Fruit fly (Drosophila melanogaster) whole organism, embryonic: ENCODE results near the gene Rpp30.
A peak's percentile ranks its signal among the peaks of the same experiment; 100 is the strongest.

Experiments used
- CG10147 ChIP-seq: fragments of 200-800 bp; sonication (Bioruptor generic); optimal IDR thresholded peaks from 2 replicates; lab custom pipeline; 2019; ENCODE audit warnings: missing biosample characterization, mild to moderate bottlenecking, missing genetic modification characterization, moderate library complexity
- CG10267 ChIP-seq: fragments of 200-800 bp; sonication (Bioruptor generic); optimal IDR thresholded peaks from 2 replicates; lab custom pipeline; 2018; ENCODE audit warnings: missing biosample characterization, mild to moderate bottlenecking, missing genetic modification characterization, moderate library complexity
- CG12219 ChIP-seq: fragments of 200-800 bp; sonication (Bioruptor generic); optimal IDR thresholded peaks from 3 replicates; lab custom pipeline; 2018; ENCODE audit warnings: missing biosample characterization, mild to moderate bottlenecking, missing genetic modification characterization
- CG1647 ChIP-seq: fragments of 200-800 bp; sonication (Bioruptor generic); optimal IDR thresholded peaks from 3 replicates; lab custom pipeline; 2016; ENCODE audit warnings: missing biosample characterization, missing genetic modification characterization
- CG2202 ChIP-seq: fragments of 200-800 bp; sonication (Bioruptor generic); optimal IDR thresholded peaks from 2 replicates; lab custom pipeline; 2018; ENCODE audit warnings: missing biosample characterization, mild to moderate bottlenecking, missing genetic modification characterization
- CG30403 ChIP-seq: fragments of 200-800 bp; sonication (Bioruptor generic); optimal IDR thresholded peaks from 3 replicates; lab custom pipeline; 2016; ENCODE audit warnings: missing biosample characterization, missing genetic modification characterization
- CG30431 ChIP-seq: fragments of 200-800 bp; sonication (Bioruptor generic); optimal IDR thresholded peaks from 2 replicates; lab custom pipeline; 2017; ENCODE audit warnings: missing biosample characterization, missing genetic modification characterization
- CG32772 ChIP-seq: fragments of 200-800 bp; sonication (Bioruptor generic); IDR thresholded peaks from 2 replicates; pipeline ENCODE4 v1.3.6; 2022; ENCODE audit warnings: missing biosample characterization, missing genetic modification characterization
- CG7372 ChIP-seq: fragments of 200-800 bp; sonication (Bioruptor generic); IDR thresholded peaks from 2 replicates; pipeline ENCODE4 v1.3.6; 2022; ENCODE audit warnings: missing biosample characterization, missing genetic modification characterization
- CG8290 ChIP-seq, 3 experiments: fragments of 200-800 bp; sonication (Bioruptor generic); optimal IDR thresholded peaks; 2 replicates each; lab custom pipeline; 2016 to 2019; ENCODE audit warnings: missing biosample characterization in 3 of 3, missing genetic modification characterization in 3 of 3, mild to moderate bottlenecking in 2 of 3, moderate library complexity in 1 of 3
- CG8388 ChIP-seq: fragments of 200-800 bp; sonication (Bioruptor generic); optimal IDR thresholded peaks from 2 replicates; lab custom pipeline; 2019; ENCODE audit warnings: missing biosample characterization, mild to moderate bottlenecking, missing genetic modification characterization, moderate library complexity
- CG8924 ChIP-seq: fragments of 200-800 bp; optimal IDR thresholded peaks from 3 replicates; lab custom pipeline; 2019; ENCODE audit warnings: missing biosample characterization, mild to moderate bottlenecking, missing genetic modification characterization, moderate library complexity
- CG9932 ChIP-seq: fragments of 200-800 bp; sonication (Bioruptor generic); IDR thresholded peaks from 2 replicates; pipeline ENCODE4 v1.3.6; 2022; ENCODE audit warnings: missing biosample characterization, missing genetic modification characterization
- Chrac-16 ChIP-seq: fragments of 200-800 bp; sonication (Bioruptor generic); optimal IDR thresholded peaks from 3 replicates; lab custom pipeline; 2016; ENCODE audit warnings: missing biosample characterization, missing genetic modification characterization
- Gsc ChIP-seq: fragments of 200-800 bp; sonication (Bioruptor generic); IDR thresholded peaks from 2 replicates; pipeline ENCODE4 v1.3.6; 2022; ENCODE audit warnings: missing biosample characterization, missing genetic modification characterization
- H2.0 ChIP-seq: fragments of 200-800 bp; sonication (Bioruptor generic); IDR thresholded peaks from 2 replicates; pipeline ENCODE4 v1.3.6; 2022; ENCODE audit warnings: missing biosample characterization, missing genetic modification characterization
- HmgD ChIP-seq: fragments of 200-800 bp; sonication (Bioruptor generic); optimal IDR thresholded peaks from 3 replicates; lab custom pipeline; 2016; ENCODE audit warnings: missing biosample characterization, missing genetic modification characterization
- MBD-R2 ChIP-seq: fragments of 200-800 bp; sonication (Bioruptor generic); IDR thresholded peaks from 2 replicates; pipeline ENCODE4 v1.3.6; 2022; ENCODE audit warnings: missing biosample characterization, missing genetic modification characterization
- MTF-1 ChIP-seq: fragments of 200-800 bp; sonication (Bioruptor generic); optimal IDR thresholded peaks from 2 replicates; lab custom pipeline; 2018; ENCODE audit warnings: missing biosample characterization, mild to moderate bottlenecking, missing genetic modification characterization, borderline replicate concordance
- Mrtf ChIP-seq: fragments of 200-800 bp; sonication (Bioruptor generic); IDR thresholded peaks from 3 replicates; pipeline ENCODE4 v1.3.6; 2022; ENCODE audit warnings: missing biosample characterization, missing genetic modification characterization
- NC2α ChIP-seq: fragments of 200-800 bp; sonication (Bioruptor generic); optimal IDR thresholded peaks from 2 replicates; lab custom pipeline; 2016; ENCODE audit warnings: missing biosample characterization, missing genetic modification characterization
- Oli ChIP-seq: fragments of 200-800 bp; sonication (Bioruptor generic); optimal IDR thresholded peaks from 2 replicates; lab custom pipeline; 2018; ENCODE audit warnings: missing biosample characterization, mild to moderate bottlenecking, missing genetic modification characterization, moderate library complexity
- Scr ChIP-seq: fragments of 200-800 bp; sonication (Bioruptor generic); IDR thresholded peaks from 2 replicates; pipeline ENCODE4 v1.3.6; 2022; ENCODE audit warnings: missing biosample characterization, missing genetic modification characterization; ENCODE audit not compliant: partially characterized antibody
- Sox102F ChIP-seq: fragments of 200-800 bp; sonication (Bioruptor generic); optimal IDR thresholded peaks from 2 replicates; lab custom pipeline; 2018; ENCODE audit warnings: missing biosample characterization, mild to moderate bottlenecking, missing genetic modification characterization, moderate library complexity
- Tbp ChIP-seq: fragments of >200 bp; optimal IDR thresholded peaks from 2 replicates; lab custom pipeline; 2018; ENCODE audit warnings: missing biosample characterization, missing genetic modification characterization
- ap ChIP-seq: fragments of 200-800 bp; sonication (Bioruptor generic); IDR thresholded peaks from 2 replicates; pipeline ENCODE4 v1.3.6; 2022; ENCODE audit warnings: missing biosample characterization, missing genetic modification characterization
- bbx ChIP-seq: fragments of 200-800 bp; sonication (Bioruptor generic); IDR thresholded peaks from 2 replicates; pipeline ENCODE4 v1.3.6; 2022; ENCODE audit warnings: missing biosample characterization, missing genetic modification characterization; ENCODE audit not compliant: partially characterized antibody
- ci ChIP-seq: fragments of 200-800 bp; sonication (Bioruptor generic); IDR thresholded peaks from 3 replicates; pipeline ENCODE4 v1.3.6; 2022; ENCODE audit warnings: missing biosample characterization, missing genetic modification characterization
- crol ChIP-seq: fragments of 200-800 bp; sonication (Bioruptor generic); IDR thresholded peaks from 2 replicates; pipeline ENCODE4 v1.3.6; 2022; ENCODE audit warnings: missing biosample characterization, missing genetic modification characterization
- dati ChIP-seq: fragments of 200-800 bp; sonication (Bioruptor generic); IDR thresholded peaks from 2 replicates; pipeline ENCODE4 v1.3.6; 2022; ENCODE audit warnings: missing biosample characterization, missing genetic modification characterization
- dpn ChIP-seq, 2 experiments: fragments of 200-800 bp; sonication (Bioruptor generic); optimal IDR thresholded peaks; 3 replicates each; lab custom pipeline; 2016; ENCODE audit warnings: missing biosample characterization in 2 of 2, missing genetic modification characterization in 2 of 2
- dysf ChIP-seq: fragments of 200-800 bp; sonication (Bioruptor generic); IDR thresholded peaks from 3 replicates; pipeline ENCODE4 v1.3.6; 2022; ENCODE audit warnings: missing biosample characterization, missing genetic modification characterization
- fu2 ChIP-seq: fragments of 200-800 bp; sonication (Bioruptor generic); optimal IDR thresholded peaks from 2 replicates; lab custom pipeline; 2016; ENCODE audit warnings: missing biosample characterization, missing genetic modification characterization
- ham ChIP-seq: fragments of 200-800 bp; sonication (Bioruptor generic); IDR thresholded peaks from 2 replicates; pipeline ENCODE4 v1.3.6; 2022; ENCODE audit warnings: missing biosample characterization, missing genetic modification characterization
- lab ChIP-seq: fragments of 200-800 bp; sonication (Bioruptor generic); optimal IDR thresholded peaks from 3 replicates; lab custom pipeline; 2017; ENCODE audit warnings: missing biosample characterization, missing genetic modification characterization, mild to moderate bottlenecking, moderate library complexity, missing genetic modification reagents
- lbe ChIP-seq: fragments of 200-800 bp; sonication (Bioruptor generic); optimal IDR thresholded peaks from 2 replicates; lab custom pipeline; 2016; ENCODE audit warnings: missing biosample characterization, mild to moderate bottlenecking, missing genetic modification characterization
- oc ChIP-seq: fragments of 200-800 bp; sonication (Bioruptor generic); optimal IDR thresholded peaks from 2 replicates; lab custom pipeline; 2018; ENCODE audit warnings: missing biosample characterization, mild to moderate bottlenecking, missing genetic modification characterization, moderate library complexity
- otp ChIP-seq: fragments of 200-800 bp; sonication (Bioruptor generic); IDR thresholded peaks from 3 replicates; pipeline ENCODE4, ENCODE4 v1.3.6; 2022; ENCODE audit warnings: missing biosample characterization, missing genetic modification characterization
- pho ChIP-seq: fragments of 200-800 bp; sonication (Bioruptor generic); optimal IDR thresholded peaks from 2 replicates; lab custom pipeline; 2016; ENCODE audit warnings: missing biosample characterization, missing genetic modification characterization
- phol ChIP-seq: fragments of 200-800 bp; sonication (Bioruptor generic); optimal IDR thresholded peaks from 3 replicates; lab custom pipeline; 2018; ENCODE audit warnings: missing biosample characterization, mild to moderate bottlenecking, missing genetic modification characterization, moderate library complexity
- run ChIP-seq: fragments of 200-800 bp; sonication (Bioruptor generic); optimal IDR thresholded peaks from 3 replicates; lab custom pipeline; 2018; ENCODE audit warnings: missing biosample characterization, mild to moderate bottlenecking, missing genetic modification characterization
- schlank ChIP-seq: fragments of 200-800 bp; sonication (Bioruptor generic); optimal IDR thresholded peaks from 2 replicates; lab custom pipeline; 2018; ENCODE audit warnings: missing biosample characterization, mild to moderate bottlenecking, missing genetic modification characterization
- sima ChIP-seq: fragments of 200-800 bp; sonication (Bioruptor generic); optimal IDR thresholded peaks from 2 replicates; lab custom pipeline; 2016; ENCODE audit warnings: missing biosample characterization, missing genetic modification characterization
- sisA ChIP-seq: fragments of 200-800 bp; sonication (Bioruptor generic); IDR thresholded peaks from 2 replicates; pipeline ENCODE4 v1.3.6; 2022; ENCODE audit warnings: missing biosample characterization, missing genetic modification characterization
- sob ChIP-seq: fragments of 200-800 bp; sonication (Bioruptor generic); IDR thresholded peaks from 2 replicates; pipeline ENCODE4 v1.3.6; 2022; ENCODE audit warnings: missing biosample characterization, missing genetic modification characterization
- ssp ChIP-seq: fragments of 200-800 bp; sonication (Bioruptor generic); IDR thresholded peaks from 2 replicates; pipeline ENCODE4 v1.3.6; 2022; ENCODE audit warnings: missing biosample characterization, missing genetic modification characterization
- tll ChIP-seq, 2 experiments: fragments of 200-800 bp in 1 of 2; fragments of >200 bp in 1 of 2; sonication (Bioruptor generic) in 1 of 2; optimal IDR thresholded peaks; 2 replicates each; lab custom pipeline; 2017 to 2019; ENCODE audit warnings: missing biosample characterization in 2 of 2, missing genetic modification characterization in 2 of 2, mild to moderate bottlenecking in 1 of 2, moderate library complexity in 1 of 2
- tx ChIP-seq: fragments of 200-800 bp; sonication (Bioruptor generic); optimal IDR thresholded peaks from 2 replicates; lab custom pipeline; 2016; ENCODE audit warnings: missing biosample characterization, missing genetic modification characterization
- usp ChIP-seq: fragments of >200 bp; optimal IDR thresholded peaks from 2 replicates; lab custom pipeline; 2017; ENCODE audit warnings: missing biosample characterization, missing genetic modification characterization
- vfl ChIP-seq: fragments of 200-800 bp; sonication (Bioruptor generic); optimal IDR thresholded peaks from 2 replicates; lab custom pipeline; 2016; ENCODE audit warnings: missing biosample characterization, missing genetic modification characterization

Gene Rpp30

DNA sequence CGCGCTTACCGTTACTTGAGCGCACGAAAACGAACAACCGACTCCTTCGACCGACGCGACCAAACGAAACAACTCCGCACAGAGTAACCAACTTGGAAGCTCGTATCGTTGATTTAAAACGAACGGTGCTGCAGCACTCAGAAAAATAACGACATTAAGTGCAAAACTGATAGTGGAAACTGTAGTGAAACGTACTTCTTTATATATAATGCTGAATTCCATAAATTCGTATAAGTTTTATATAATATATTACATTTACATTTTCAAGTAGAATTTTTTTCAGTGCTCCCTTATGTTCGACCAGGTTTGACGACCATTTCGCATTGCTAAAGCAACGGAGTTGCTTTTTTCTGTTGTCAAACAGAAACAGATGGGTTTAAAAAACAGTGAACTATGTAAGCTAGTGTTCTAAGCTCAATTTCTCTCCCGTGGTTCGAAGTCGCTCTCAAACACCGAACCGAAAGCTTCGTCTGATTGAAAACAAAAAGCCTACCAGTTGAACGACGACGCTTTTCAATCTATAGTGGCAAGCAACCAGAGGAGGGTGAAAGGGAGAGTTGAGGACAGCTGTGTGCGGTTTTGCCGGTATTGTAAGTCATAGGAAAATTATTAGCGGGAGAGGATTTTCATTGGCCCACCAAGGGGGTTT is 15.4 kb upstream of the Rpp30 start, which contains the start of gene CG17075 (continued):
- TF ChIP-seq sob (GFP tag; lab: Robert Waterston, UW): peak; percentile 97
- TF ChIP-seq Mrtf (GFP tag; lab: Robert Waterston, UW): peak; percentile 92
- no peak for TF ChIP-seq tll (GFP tag; optimal IDR thresholded peaks at IDR 0.05; lab: Kevin White, UChicago)
- TF ChIP-seq phol (tag; lab: Kevin White, UChicago): peak; percentile 91
- peak; percentile 96 for TF ChIP-seq ap (GFP tag; lab: Robert Waterston, UW)
- peak; percentile 85 for TF ChIP-seq CG10267
- TF ChIP-seq usp (GFP tag; lab: Kevin White, UChicago): no peak
- TF ChIP-seq CG2202 (tag; lab: Kevin White, UChicago): peak; percentile 58
- peak; percentile 94 for TF ChIP-seq CG7372
- peak; percentile 79 for TF ChIP-seq Gsc
- peak; percentile 97 for TF ChIP-seq CG32772 (GFP tag; lab: Robert Waterston, UW)
- peak; percentile 91 for TF ChIP-seq CG8388 (GFP tag; lab: Kevin White, UChicago)
- peak; percentile 95 for TF ChIP-seq H2.0 (GFP tag; lab: Robert Waterston, UW)
- TF ChIP-seq tx (GFP tag; lab: Kevin White, UChicago): peak; percentile 78
- peak; percentile 91 for TF ChIP-seq MBD-R2
- TF ChIP-seq MTF-1 (GFP tag; lab: Kevin White, UChicago): peak; percentile 69
- TF ChIP-seq Tbp (GFP tag; lab: Kevin White, UChicago): no peak
- peak; percentile 98 for TF ChIP-seq dysf
- no peak for TF ChIP-seq NC2α (GFP tag; lab: Kevin White, UChicago)
- peak; percentile 93 for TF ChIP-seq CG8290 (GFP tag; optimal IDR thresholded peaks at IDR 0.05; lab: Kevin White, UChicago)
- peak in 1 of 2 experiments; percentile 68 for TF ChIP-seq CG8290 (tag; optimal IDR thresholded peaks at IDR 0.05; lab: Kevin White, UChicago)
- TF ChIP-seq fu2: peak; percentile 51
- peak; percentile 92 for TF ChIP-seq sisA
- peak; percentile 61; the same call in 1 of the 2 replicates for TF ChIP-seq ham (GFP tag; lab: Robert Waterston, UW)
- peak; percentile 80; the same call in 1 of the 2 replicates for TF ChIP-seq dati (GFP tag; lab: Robert Waterston, UW)
- peak; percentile 90 for TF ChIP-seq vfl
- peak; percentile 89 for TF ChIP-seq Chrac-16 (GFP tag; lab: Kevin White, UChicago)
- TF ChIP-seq CG30431 (GFP tag; lab: Kevin White, UChicago): peak; percentile 87
- no peak for TF ChIP-seq sima (GFP tag; lab: Kevin White, UChicago)
- TF ChIP-seq oc (tag; lab: Kevin White, UChicago): peak; percentile 91
- TF ChIP-seq run: peak; percentile 87
- 0 out of 2 replicates have a peak, but pooled peaks have one; percentile 24 for TF ChIP-seq crol (GFP tag; lab: Robert Waterston, UW)
- no peak for TF ChIP-seq bbx (GFP tag; lab: Robert Waterston, UW)
- TF ChIP-seq lab: peak; percentile 98
- no peak for TF ChIP-seq HmgD (GFP tag; lab: Kevin White, UChicago)
- TF ChIP-seq CG9932 (GFP tag; lab: Robert Waterston, UW): peak; percentile 96
- TF ChIP-seq CG8924 (tag; lab: Kevin White, UChicago): peak; percentile 96
- peak; percentile 84 for TF ChIP-seq otp
- TF ChIP-seq CG30403 (GFP tag; lab: Kevin White, UChicago): peak; percentile 96
- TF ChIP-seq Scr (GFP tag; lab: Robert Waterston, UW): no peak
- TF ChIP-seq CG10147: peak; percentile 96
- TF ChIP-seq ci: peak; percentile 97
- TF ChIP-seq CG1647: peak; percentile 72
- TF ChIP-seq Oli (tag; lab: Kevin White, UChicago): peak; percentile 94
- peak; percentile 85 for TF ChIP-seq ssp
- peak; percentile 97 for TF ChIP-seq Sox102F (GFP tag; lab: Kevin White, UChicago)
- peak; percentile 89 to 93 for TF ChIP-seq dpn (GFP tag; optimal IDR thresholded peaks at IDR 0.05; lab: Kevin White, UChicago)
- TF ChIP-seq pho (GFP tag; lab: Kevin White, UChicago): peak; percentile 86
- TF ChIP-seq schlank (tag; lab: Kevin White, UChicago): peak; percentile 87
- TF ChIP-seq lbe (GFP tag; lab: Kevin White, UChicago): no peak
- TF ChIP-seq CG12219 (GFP tag; lab: Kevin White, UChicago): peak; percentile 88
